Fruit fly (Drosophila melanogaster) whole organism: ENCODE results near the gene CG7326.
A peak's percentile ranks its signal among the peaks of the same experiment; 100 is the strongest.

ENCODE experiments used
- CG8478 ChIP-seq: fragments of >200 bp; optimal IDR thresholded peaks from 2 replicates; lab custom pipeline; 2018; ENCODE audit warnings: inconsistent platforms
- Dll ChIP-seq: fragments of >200 bp; optimal IDR thresholded peaks from 2 replicates; lab custom pipeline; 2017
- EcR ChIP-seq, 2 experiments: fragments of >200 bp; optimal IDR thresholded peaks; 2 replicates each; lab custom pipeline; 2017; ENCODE audit warnings: missing biosample characterization in 2 of 2, missing genetic modification characterization in 2 of 2, missing genetic modification reagents in 2 of 2
- pan ChIP-seq: fragments of >200 bp; optimal IDR thresholded peaks from 2 replicates; lab custom pipeline; 2017
- psq ChIP-seq: fragments of >200 bp; optimal IDR thresholded peaks from 2 replicates; lab custom pipeline; 2017
- usp ChIP-seq: fragments of >200 bp; optimal IDR thresholded peaks from 2 replicates; lab custom pipeline; 2017; ENCODE audit warnings: missing biosample characterization, missing genetic modification characterization, mixed read lengths

DNA sequence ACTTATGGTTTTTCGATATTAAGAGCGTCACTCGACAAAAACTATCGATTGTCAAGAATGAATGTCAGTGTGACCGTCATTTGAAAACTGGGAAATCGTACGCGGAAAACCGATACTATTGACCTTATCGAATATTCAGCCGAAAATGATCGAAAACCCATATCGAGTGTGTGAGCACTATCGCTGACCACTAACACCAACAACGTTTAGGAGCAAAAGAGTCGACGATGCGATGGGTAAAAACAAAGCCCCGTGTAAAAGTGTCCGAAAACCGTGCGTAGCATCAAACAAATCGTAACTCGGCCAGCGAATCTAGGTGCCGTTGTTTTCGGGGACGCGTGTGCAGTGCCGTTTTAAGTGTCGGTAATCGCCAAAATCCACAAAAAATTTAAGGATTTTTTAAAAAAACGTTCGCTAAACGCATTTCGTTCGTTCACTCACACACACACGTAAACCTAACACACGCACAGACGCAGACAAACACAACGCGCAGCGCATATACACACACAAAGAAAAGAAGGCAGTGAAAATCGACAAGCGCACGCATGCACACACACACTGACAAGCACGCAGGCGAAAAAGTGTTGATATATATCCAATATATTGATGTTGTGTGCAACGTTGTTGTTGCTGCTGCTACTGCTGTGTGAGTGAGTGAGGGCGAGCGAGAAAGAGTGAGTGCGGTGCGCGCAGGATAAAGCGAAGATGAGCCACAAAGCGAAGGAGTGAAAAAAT is at the start of gene CG7326, which contains the start of gene Dora:
- TF ChIP-seq EcR (GFP tag; optimal IDR thresholded peaks at IDR 0.05; lab: Kevin White, UChicago) (no peak), Dll (lab: Kevin White, UChicago) (no peak), pan (lab: Kevin White, UChicago) (no peak), psq (no peak), CG8478 (lab: Kevin White, UChicago) (peak; percentile 82), usp (GFP tag; lab: Kevin White, UChicago) (no peak)
